Fruit fly (Drosophila melanogaster) Kc167 (cell line): Measurements from ENCODE around the gene CG31680.

Source experiments
- Myc ChIP-seq: fragments of >200 bp; optimal IDR thresholded peaks from 2 replicates; lab custom pipeline; 2017; ENCODE audit warnings: missing external identifiers
- Sin3A ChIP-seq: fragments of >200 bp; optimal IDR thresholded peaks from 2 replicates; lab custom pipeline; 2018; ENCODE audit warnings: missing external identifiers
- h ChIP-seq: fragments of >200 bp; optimal IDR thresholded peaks from 3 replicates; lab custom pipeline; 2018; ENCODE audit warnings: missing external identifiers
- insv ChIP-seq: fragments of >200 bp; optimal IDR thresholded peaks from 3 replicates; lab custom pipeline; 2018; ENCODE audit warnings: missing external identifiers
- psq ChIP-seq: fragments of >200 bp; optimal IDR thresholded peaks from 2 replicates; lab custom pipeline; 2017; ENCODE audit warnings: missing external identifiers
- ttk ChIP-seq: sonication (Bioruptor generic); optimal IDR thresholded peaks from 2 replicates; lab custom pipeline; 2017; ENCODE audit warnings: missing external identifiers

Gene CG31680

DNA sequence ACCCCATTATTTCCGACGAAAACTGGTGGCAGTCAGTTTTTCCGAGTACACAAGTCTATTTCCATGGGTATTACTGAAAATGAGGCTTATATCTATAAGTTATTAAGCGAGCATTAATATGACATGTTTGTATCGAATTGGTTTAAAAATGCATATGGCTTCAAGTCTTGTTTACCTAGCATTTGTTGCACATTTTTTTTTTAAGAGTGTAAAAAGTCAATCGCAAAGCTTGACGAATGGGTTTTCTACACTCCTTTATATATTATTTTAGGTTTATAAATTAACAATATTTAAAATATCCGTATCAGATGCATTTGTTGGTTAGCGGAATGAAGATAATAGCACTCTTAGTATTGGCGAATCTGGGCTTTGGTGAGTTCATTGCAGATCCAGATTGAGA lies at the start of gene CG31680:
CG31680 (plus strand) TSS at position 301 of the 400 bp plus-strand sequence.
- TF ChIP-seq Myc (lab: Kevin White, UChicago) (no peak), psq (lab: Kevin White, UChicago) (no peak), ttk (lab: Kevin White, UChicago) (no peak), h (lab: Kevin White, UChicago) (no peak), Sin3A (lab: Kevin White, UChicago) (no peak), insv (lab: Kevin White, UChicago) (no peak)

DNA sequence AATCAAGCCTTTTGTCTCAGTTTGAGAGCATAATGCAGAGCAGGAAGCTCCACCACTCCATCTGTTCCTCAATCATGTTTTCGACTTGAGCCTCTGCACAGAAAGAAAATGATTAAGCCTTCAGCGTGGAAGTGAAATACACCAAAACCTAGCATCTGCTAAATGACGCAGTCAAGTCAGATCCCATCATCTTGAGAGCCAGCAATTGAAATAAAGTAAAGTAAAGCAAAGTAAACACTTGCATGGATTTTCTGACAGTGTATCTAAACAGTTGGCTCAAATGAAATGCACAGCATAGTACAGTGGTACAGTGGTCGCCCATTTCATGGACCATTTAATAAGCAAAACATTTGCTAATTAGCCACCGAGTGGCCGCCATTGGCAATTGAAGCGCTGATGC lies 42.2 kb upstream of the CG31680 start:
- no peak for TF ChIP-seq Myc (lab: Kevin White, UChicago)
- TF ChIP-seq insv (lab: Kevin White, UChicago): no peak
- TF ChIP-seq ttk (lab: Kevin White, UChicago): no peak
- TF ChIP-seq psq (lab: Kevin White, UChicago): no peak
- TF ChIP-seq Sin3A (lab: Kevin White, UChicago): no peak
- no peak for TF ChIP-seq h (lab: Kevin White, UChicago)

- no peak for TF ChIP-seq h (lab: Kevin White, UChicago)
- no peak for TF ChIP-seq ttk (lab: Kevin White, UChicago)
- no peak for TF ChIP-seq Sin3A (lab: Kevin White, UChicago)
- TF ChIP-seq insv (lab: Kevin White, UChicago): no peak
- no peak for TF ChIP-seq Myc (lab: Kevin White, UChicago)
- no peak for TF ChIP-seq psq (lab: Kevin White, UChicago)
These were observed 38.6 kb upstream of the CG31680 start for dm6 chr2L:20601282-20601681.

- TF ChIP-seq ttk (lab: Kevin White, UChicago): no peak
- no peak for TF ChIP-seq insv (lab: Kevin White, UChicago)
- TF ChIP-seq h (lab: Kevin White, UChicago): no peak
- no peak for TF ChIP-seq psq (lab: Kevin White, UChicago)
- TF ChIP-seq Myc (lab: Kevin White, UChicago): no peak
- no peak for TF ChIP-seq Sin3A (lab: Kevin White, UChicago)
These were observed 35.8 kb upstream of the CG31680 start, which contains the start of gene CG31677 for dm6 chr2L:20604096-20604495. Gene CG31677, minus strand, starts transcription at chr2L:20604196.

dm6 chr2L:20614222-20614621 lies 25.7 kb upstream of the CG31680 start, which contains the start of gene CG15475:
Gene CG15475, plus strand, starts transcription at chr2L:20614522.
- TF ChIP-seq Sin3A (lab: Kevin White, UChicago) (no peak), ttk (lab: Kevin White, UChicago) (no peak), Myc (lab: Kevin White, UChicago) (no peak), h (lab: Kevin White, UChicago) (no peak), insv (lab: Kevin White, UChicago) (no peak)

- TF ChIP-seq psq (lab: Kevin White, UChicago) (no peak), Myc (lab: Kevin White, UChicago) (no peak), Sin3A (lab: Kevin White, UChicago) (no peak), insv (lab: Kevin White, UChicago) (no peak), ttk (lab: Kevin White, UChicago) (no peak), h (lab: Kevin White, UChicago) (no peak)
These were observed 5.7 kb upstream of the CG31680 start, which contains the start of gene CG17472 for dm6 chr2L:20634215-20634614. Gene CG17472, plus strand, starts transcription at chr2L:20634515.

DNA sequence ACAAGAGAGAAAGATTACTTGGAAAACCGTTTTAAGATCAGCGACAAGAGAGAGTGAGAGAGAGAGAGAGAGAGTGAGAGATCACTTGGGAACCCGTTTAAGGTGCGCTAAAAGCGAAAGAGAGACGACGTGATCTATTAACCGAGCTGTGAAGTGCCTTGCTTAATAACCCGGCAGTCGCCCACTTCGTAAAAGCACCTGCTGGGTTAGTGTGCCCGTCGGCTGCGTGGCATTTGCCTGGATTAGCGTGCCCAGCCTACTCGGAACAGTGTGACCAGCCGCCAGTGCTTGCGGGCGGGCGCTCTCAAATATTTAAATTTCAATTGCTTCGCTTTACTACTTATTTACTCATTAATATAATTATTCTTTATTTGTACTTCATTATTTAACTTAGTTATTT lies 1.5 kb upstream of the CG31680 start:
- TF ChIP-seq psq (lab: Kevin White, UChicago): no peak
- no peak for TF ChIP-seq insv (lab: Kevin White, UChicago)
- TF ChIP-seq ttk (lab: Kevin White, UChicago): no peak
- TF ChIP-seq Myc (lab: Kevin White, UChicago): no peak
- TF ChIP-seq Sin3A (lab: Kevin White, UChicago): no peak
- TF ChIP-seq h (lab: Kevin White, UChicago): no peak

dm6 chr2L:20640617-20641016 lies 696 bp downstream of the CG31680 start, which contains the start of gene Sfp38D:
Gene Sfp38D, plus strand, starts transcription at chr2L:20640917.
- TF ChIP-seq psq (lab: Kevin White, UChicago): no peak
- TF ChIP-seq h (lab: Kevin White, UChicago): no peak
- TF ChIP-seq Myc (lab: Kevin White, UChicago): no peak
- TF ChIP-seq ttk (lab: Kevin White, UChicago): no peak
- no peak for TF ChIP-seq Sin3A (lab: Kevin White, UChicago)
- TF ChIP-seq insv (lab: Kevin White, UChicago): no peak

DNA sequence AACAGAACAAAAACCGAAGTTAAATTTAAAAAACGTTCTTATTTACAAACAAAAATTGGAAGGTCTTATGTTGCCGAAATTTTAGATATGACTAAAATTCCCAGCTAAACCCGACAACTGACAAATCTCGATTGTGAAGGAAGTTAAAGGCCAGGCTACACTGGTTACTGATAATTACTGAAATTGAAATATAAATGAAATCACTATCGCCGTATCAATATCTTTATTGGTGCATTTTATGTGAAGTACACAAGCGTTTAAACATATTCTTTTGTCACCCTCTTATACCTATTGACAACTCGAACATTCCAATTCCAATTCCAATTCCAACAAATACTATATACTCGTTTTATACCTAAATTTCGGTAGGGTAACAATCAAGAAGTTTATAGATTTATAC lies 3.2 kb downstream of the CG31680 start, which contains the start of gene CG17470:
CG17470 (minus strand) TSS at position 101 of the 400 bp plus-strand sequence.
- TF ChIP-seq ttk (lab: Kevin White, UChicago) (no peak), insv (lab: Kevin White, UChicago) (no peak), Myc (lab: Kevin White, UChicago) (no peak), h (lab: Kevin White, UChicago) (no peak), Sin3A (lab: Kevin White, UChicago) (no peak)

DNA sequence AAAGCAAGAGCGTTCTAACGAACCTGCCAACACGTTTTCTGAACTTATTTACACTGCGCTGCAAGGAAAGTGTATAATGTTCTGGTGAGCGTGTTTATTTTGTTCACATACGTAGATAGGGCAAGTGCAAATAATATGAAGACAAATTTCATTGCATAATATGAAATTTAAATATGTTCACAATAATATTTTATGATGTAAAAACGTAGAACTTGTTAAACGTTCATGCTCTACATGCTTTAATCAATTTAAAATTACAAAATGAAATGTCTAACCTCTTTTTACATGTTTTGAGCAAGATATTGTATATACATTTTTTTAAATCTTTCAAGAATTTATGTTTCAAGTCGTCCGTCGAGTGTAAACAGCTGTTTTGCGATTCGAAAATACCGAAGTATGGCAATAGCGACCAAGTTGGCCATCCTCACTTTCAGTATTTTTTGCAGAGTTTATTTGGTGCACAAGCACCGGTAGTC lies 5.5 kb downstream of the CG31680 start, which contains the start of the genes phr6-4 and CG2608:
phr6-4 (minus strand) TSS at position 398 of the 476 bp plus-strand sequence.
CG2608 (plus strand) TSS at position 429 of the 476 bp plus-strand sequence.
- no peak for TF ChIP-seq psq (lab: Kevin White, UChicago)
- TF ChIP-seq insv (lab: Kevin White, UChicago): no peak
- no peak for TF ChIP-seq Sin3A (lab: Kevin White, UChicago)
- no peak for TF ChIP-seq Myc (lab: Kevin White, UChicago)
- TF ChIP-seq ttk (lab: Kevin White, UChicago): no peak
- no peak for TF ChIP-seq h (lab: Kevin White, UChicago)

dm6 chr2L:20647240-20647908 lies 7.5 kb downstream of the CG31680 start:
- no peak for TF ChIP-seq Sin3A (lab: Kevin White, UChicago)
- no peak for TF ChIP-seq ttk (lab: Kevin White, UChicago)
- TF ChIP-seq insv (lab: Kevin White, UChicago): no peak
- TF ChIP-seq psq (lab: Kevin White, UChicago): no peak
- TF ChIP-seq h (lab: Kevin White, UChicago): no peak
- TF ChIP-seq Myc (lab: Kevin White, UChicago): no peak
